Worm (Caenorhabditis elegans) whole organism, late embryonic: ENCODE measurements around the gene prx-10.

ENCODE experiments used
- C08G9.2 ChIP-seq: sonication (generic microtip); optimal IDR thresholded peaks from 2 replicates; lab custom pipeline; 2016; ENCODE audit warnings: mild to moderate bottlenecking, missing genetic modification characterization, moderate library complexity, missing compliant biosample characterization
- K02D7.2 ChIP-seq: sonication (generic microtip); optimal IDR thresholded peaks from 2 replicates; lab custom pipeline; 2017; ENCODE audit warnings: mild to moderate bottlenecking, missing genetic modification characterization, missing compliant biosample characterization
- T23F11.4 ChIP-seq: fragments of 200-800 bp; sonication (Bioruptor generic); optimal IDR thresholded peaks from 2 replicates; lab custom pipeline; 2018; ENCODE audit warnings: mild to moderate bottlenecking, missing genetic modification characterization, missing compliant biosample characterization
- Y22D7AL.16 ChIP-seq: sonication (generic microtip); optimal IDR thresholded peaks from 2 replicates; lab custom pipeline; 2016; ENCODE audit warnings: missing genetic modification characterization, missing compliant biosample characterization
- ama-1 ChIP-seq: fragments of 150-350 bp; optimal IDR thresholded peaks from 2 replicates; lab custom pipeline; 2014
- ceh-14 ChIP-seq: sonication (generic microtip); optimal IDR thresholded peaks from 2 replicates; lab custom pipeline; 2016; ENCODE audit warnings: missing genotype, missing genetic modification characterization, missing compliant biosample characterization
- ceh-19 ChIP-seq: fragments of 200-800 bp; sonication (Bioruptor generic); optimal IDR thresholded peaks from 2 replicates; lab custom pipeline; 2018; ENCODE audit warnings: mild to moderate bottlenecking, missing genetic modification characterization, missing compliant biosample characterization
- ceh-2 ChIP-seq: sonication (generic microtip); optimal IDR thresholded peaks from 2 replicates; lab custom pipeline; 2016; ENCODE audit warnings: missing genotype, missing genetic modification characterization, missing compliant biosample characterization
- ceh-24 ChIP-seq: sonication (generic microtip); optimal IDR thresholded peaks from 2 replicates; lab custom pipeline; 2016; ENCODE audit warnings: mild to moderate bottlenecking, missing genetic modification characterization, missing compliant biosample characterization
- ceh-30 ChIP-seq: fragments of 150-350 bp; optimal IDR thresholded peaks from 2 replicates; lab custom pipeline; 2014; ENCODE audit warnings: missing biosample characterization, missing genetic modification characterization
- ceh-31 ChIP-seq: sonication (generic microtip); optimal IDR thresholded peaks from 2 replicates; lab custom pipeline; 2016; ENCODE audit warnings: missing genetic modification characterization, missing compliant biosample characterization
- ceh-9 ChIP-seq: sonication (generic microtip); optimal IDR thresholded peaks from 2 replicates; lab custom pipeline; 2016; ENCODE audit warnings: mild to moderate bottlenecking, missing genetic modification characterization, inconsistent platforms, missing compliant biosample characterization
- dmd-4 ChIP-seq: sonication (generic microtip); optimal IDR thresholded peaks from 2 replicates; lab custom pipeline; 2016; ENCODE audit warnings: borderline replicate concordance, missing genetic modification characterization, missing compliant biosample characterization
- dve-1 ChIP-seq: sonication (generic microtip); optimal IDR thresholded peaks from 2 replicates; lab custom pipeline; 2017; ENCODE audit warnings: antibody characterized with exemption, mild to moderate bottlenecking, missing genetic modification characterization, missing compliant biosample characterization
- elt-2 ChIP-seq: sonication (generic microtip); optimal IDR thresholded peaks from 2 replicates; lab custom pipeline; 2016; ENCODE audit warnings: missing genetic modification reagents, missing genetic modification characterization, missing compliant biosample characterization
- elt-4 ChIP-seq: sonication (generic microtip); optimal IDR thresholded peaks from 2 replicates; lab custom pipeline; 2016; ENCODE audit warnings: missing genetic modification characterization, missing compliant biosample characterization
- ets-4 ChIP-seq: sonication (generic microtip); optimal IDR thresholded peaks from 2 replicates; lab custom pipeline; 2016; ENCODE audit warnings: missing genetic modification characterization, missing compliant biosample characterization
- fkh-6 ChIP-seq: sonication (generic microtip); optimal IDR thresholded peaks from 2 replicates; lab custom pipeline; 2016; ENCODE audit warnings: missing genetic modification characterization, missing compliant biosample characterization
- gmeb-2 ChIP-seq: sonication (generic microtip); optimal IDR thresholded peaks from 2 replicates; lab custom pipeline; 2016; ENCODE audit warnings: missing genetic modification characterization, inconsistent platforms, missing compliant biosample characterization
- hlh-13 ChIP-seq: fragments of 200-800 bp; sonication (Bioruptor generic); optimal IDR thresholded peaks from 2 replicates; lab custom pipeline; 2018; ENCODE audit warnings: mild to moderate bottlenecking, missing genetic modification characterization, missing compliant biosample characterization
- hlh-15 ChIP-seq: sonication (generic microtip); optimal IDR thresholded peaks from 2 replicates; lab custom pipeline; 2016; ENCODE audit warnings: missing genetic modification characterization, missing compliant biosample characterization
- hlh-30 ChIP-seq: sonication (generic microtip); optimal IDR thresholded peaks from 2 replicates; lab custom pipeline; 2017; ENCODE audit warnings: antibody characterized with exemption, missing genetic modification characterization, missing compliant biosample characterization; ENCODE audit not compliant: insufficient read depth
- hlh-6 ChIP-seq: sonication (generic microtip); optimal IDR thresholded peaks from 2 replicates; lab custom pipeline; 2016; ENCODE audit warnings: missing genotype, missing genetic modification characterization, missing compliant biosample characterization
- lim-6 ChIP-seq: sonication (generic microtip); optimal IDR thresholded peaks from 2 replicates; lab custom pipeline; 2016; ENCODE audit warnings: missing genetic modification characterization, missing compliant biosample characterization
- mec-3 ChIP-seq: sonication (generic microtip); optimal IDR thresholded peaks from 2 replicates; lab custom pipeline; 2016; ENCODE audit warnings: borderline replicate concordance, missing genetic modification characterization, missing compliant biosample characterization
- nhr-232 ChIP-seq: sonication (generic microtip); optimal IDR thresholded peaks from 2 replicates; lab custom pipeline; 2016; ENCODE audit warnings: missing genetic modification characterization, missing compliant biosample characterization
- odd-2 ChIP-seq: sonication (generic microtip); optimal IDR thresholded peaks from 2 replicates; lab custom pipeline; 2017; ENCODE audit warnings: antibody characterized with exemption, mild to moderate bottlenecking, missing genetic modification characterization, missing compliant biosample characterization
- pag-3 ChIP-seq: sonication (generic microtip); optimal IDR thresholded peaks from 2 replicates; lab custom pipeline; 2016; ENCODE audit warnings: missing compliant biosample characterization, missing genetic modification characterization, borderline replicate concordance
- pat-9 ChIP-seq: fragments of 200-800 bp; sonication (Bioruptor generic); optimal IDR thresholded peaks from 2 replicates; lab custom pipeline; 2018; ENCODE audit warnings: mild to moderate bottlenecking, missing genetic modification characterization, moderate library complexity, missing compliant biosample characterization
- pax-1 ChIP-seq: fragments of 150-350 bp; optimal IDR thresholded peaks from 2 replicates; lab custom pipeline; 2014; ENCODE audit warnings: missing biosample characterization, missing genetic modification characterization
- pha-4 ChIP-seq: fragments of 150-350 bp; optimal IDR thresholded peaks from 2 replicates; lab custom pipeline; 2018; ENCODE audit warnings: missing biosample characterization, missing genetic modification reagents, missing genetic modification characterization
- ref-2 ChIP-seq: sonication (generic microtip); optimal IDR thresholded peaks from 2 replicates; lab custom pipeline; 2016; ENCODE audit warnings: missing genetic modification characterization, missing compliant biosample characterization
- rnt-1 ChIP-seq: sonication (generic microtip); optimal IDR thresholded peaks from 2 replicates; lab custom pipeline; 2016; ENCODE audit warnings: missing genetic modification characterization, missing compliant biosample characterization
- sox-2 ChIP-seq: fragments of 200-800 bp; sonication (Bioruptor generic); IDR thresholded peaks from 2 replicates; pipeline ENCODE4 v1.3.6; 2022; ENCODE audit warnings: missing genetic modification reagents, missing genetic modification characterization, missing compliant biosample characterization
- tbx-7 ChIP-seq: sonication (generic microtip); optimal IDR thresholded peaks from 2 replicates; lab custom pipeline; 2016; ENCODE audit warnings: missing genotype, missing genetic modification characterization, missing compliant biosample characterization
- unc-42 ChIP-seq: sonication (generic microtip); optimal IDR thresholded peaks from 2 replicates; lab custom pipeline; 2016; ENCODE audit warnings: missing genotype, missing genetic modification characterization, missing compliant biosample characterization
- unc-55 ChIP-seq: sonication (generic microtip); optimal IDR thresholded peaks from 2 replicates; lab custom pipeline; 2017; ENCODE audit warnings: missing biosample characterization, missing genetic modification reagents, missing genetic modification characterization
- zip-5 ChIP-seq: sonication (generic microtip); optimal IDR thresholded peaks from 2 replicates; lab custom pipeline; 2016; ENCODE audit warnings: missing genetic modification characterization, missing compliant biosample characterization

Gene prx-10

ce11 chrIII:5236104-5236503, at the start of gene prx-10:
TSS of gene prx-10 (plus strand) at chrIII:5236404.
- TF ChIP-seq hlh-15: no peak
- no peak for TF ChIP-seq fkh-6
- no peak for TF ChIP-seq ceh-30 (tag; lab: Kevin White, UChicago)
- TF ChIP-seq ceh-24 (tag; lab: Kevin White, UChicago): no peak
- TF ChIP-seq mec-3: no peak
- no peak for TF ChIP-seq pha-4
- TF ChIP-seq T23F11.4: no peak
- no peak for TF ChIP-seq hlh-13

ce11 chrIII:5188426-5188825, 47.8 kb upstream of the prx-10 start, which contains the start of gene K10D2.8:
TSS of gene K10D2.8 (plus strand) at chrIII:5188726.
- TF ChIP-seq ceh-14 (no peak), nhr-232 (tag; lab: Kevin White, UChicago) (no peak), mec-3 (no peak)

- TF ChIP-seq ceh-19 (GFP tag; lab: Kevin White, UChicago): no peak
- peak; percentile 47 for TF ChIP-seq ceh-31 (tag; lab: Kevin White, UChicago)
- TF ChIP-seq ama-1: no peak
- TF ChIP-seq ceh-2 (tag; lab: Kevin White, UChicago): peak; percentile 20
- TF ChIP-seq zip-5 (tag; lab: Kevin White, UChicago): peak; percentile 35
- no peak for TF ChIP-seq rnt-1 (tag; lab: Kevin White, UChicago)
- no peak for TF ChIP-seq pat-9 (tag; lab: Kevin White, UChicago)
- no peak for TF ChIP-seq ceh-30 (tag; lab: Kevin White, UChicago)
- TF ChIP-seq tbx-7 (tag; lab: Kevin White, UChicago): peak; percentile 25
- no peak for TF ChIP-seq dve-1 (tag; lab: Kevin White, UChicago)
- TF ChIP-seq hlh-13: no peak
- TF ChIP-seq K02D7.2 (tag; lab: Kevin White, UChicago): no peak
- TF ChIP-seq odd-2: no peak
- peak; percentile 50 for TF ChIP-seq ref-2 (tag; lab: Kevin White, UChicago)
- peak; percentile 21 for TF ChIP-seq lim-6 (tag; lab: Kevin White, UChicago)
- TF ChIP-seq dmd-4 (tag; lab: Kevin White, UChicago): no peak
- TF ChIP-seq C08G9.2 (tag; lab: Kevin White, UChicago): peak; percentile 79
- peak; percentile 91 for TF ChIP-seq ets-4 (tag; lab: Kevin White, UChicago)
Measured at ce11 chrIII:5190179-5190578, 46.0 kb upstream of the prx-10 start.

- TF ChIP-seq dmd-4 (tag; lab: Kevin White, UChicago) (no peak), unc-42 (tag; lab: Kevin White, UChicago) (peak; percentile 55)
Measured at ce11 chrIII:5190671-5191174, 45.5 kb upstream of the prx-10 start, which contains the start of gene hira-1. TSS of gene hira-1 (plus strand) at chrIII:5191124.

ce11 chrIII:5193266-5193665, 42.9 kb upstream of the prx-10 start:
- TF ChIP-seq pax-1 (tag; lab: Kevin White, UChicago) (no peak), hlh-30 (peak; percentile 18)

- no peak for TF ChIP-seq ceh-9 (tag; lab: Kevin White, UChicago)
- TF ChIP-seq ceh-31 (tag; lab: Kevin White, UChicago): no peak
- TF ChIP-seq nhr-232 (tag; lab: Kevin White, UChicago): no peak
- TF ChIP-seq dmd-4 (tag; lab: Kevin White, UChicago): no peak
- TF ChIP-seq sox-2 (GFP tag; lab: Robert Waterston, UW): no peak
- TF ChIP-seq fkh-6: no peak
- no peak for TF ChIP-seq ceh-19 (GFP tag; lab: Kevin White, UChicago)
- TF ChIP-seq Y22D7AL.16: no peak
- TF ChIP-seq pag-3 (tag; lab: Kevin White, UChicago): no peak
- TF ChIP-seq elt-2 (tag; lab: Kevin White, UChicago): no peak
- TF ChIP-seq unc-55: no peak
- TF ChIP-seq pha-4: no peak
- TF ChIP-seq gmeb-2 (tag; lab: Kevin White, UChicago): no peak
- no peak for TF ChIP-seq elt-4 (tag; lab: Kevin White, UChicago)
- no peak for TF ChIP-seq hlh-6
- TF ChIP-seq, all 69 proteins: peak for 0
Measured at ce11 chrIII:5195690-5196089, 40.5 kb upstream of the prx-10 start, which contains the start of gene moc-6. TSS of gene moc-6 (plus strand) at chrIII:5195990.
